Fruit fly (Drosophila melanogaster) whole organism, embryonic: ENCODE data around the gene gukh.

Experiments used
- Bdp1 ChIP-seq: fragments of 200-800 bp; sonication (Bioruptor generic); optimal IDR thresholded peaks from 3 replicates; lab custom pipeline; 2016; ENCODE audit warnings: missing biosample characterization, missing genetic modification characterization
- CG10147 ChIP-seq: fragments of 200-800 bp; sonication (Bioruptor generic); optimal IDR thresholded peaks from 2 replicates; lab custom pipeline; 2019; ENCODE audit warnings: missing biosample characterization, mild to moderate bottlenecking, missing genetic modification characterization, moderate library complexity
- CG11085 ChIP-seq: fragments of 200-800 bp; sonication (Bioruptor generic); IDR thresholded peaks from 2 replicates; pipeline ENCODE4 v1.3.6; 2022; ENCODE audit warnings: missing biosample characterization, missing genetic modification characterization
- CG12942 ChIP-seq: fragments of 200-800 bp; sonication (Bioruptor generic); optimal IDR thresholded peaks from 3 replicates; lab custom pipeline; 2016; ENCODE audit warnings: missing biosample characterization, missing genetic modification characterization
- CG13424 ChIP-seq: fragments of 200-800 bp; sonication (Bioruptor generic); optimal IDR thresholded peaks from 2 replicates; lab custom pipeline; 2019; ENCODE audit warnings: missing biosample characterization, mild to moderate bottlenecking, missing genetic modification characterization, moderate library complexity
- CG14050 ChIP-seq: fragments of 200-800 bp; sonication (Bioruptor generic); IDR thresholded peaks from 3 replicates; pipeline ENCODE4 v1.3.6; 2022; ENCODE audit warnings: missing biosample characterization, missing genetic modification characterization
- CG15514 ChIP-seq: fragments of 200-800 bp; sonication (Bioruptor generic); optimal IDR thresholded peaks from 3 replicates; lab custom pipeline; 2017; ENCODE audit warnings: missing biosample characterization, missing genetic modification characterization, mild to moderate bottlenecking, moderate library complexity, missing genetic modification reagents
- CG1647 ChIP-seq: fragments of 200-800 bp; sonication (Bioruptor generic); optimal IDR thresholded peaks from 3 replicates; lab custom pipeline; 2016; ENCODE audit warnings: missing biosample characterization, missing genetic modification characterization
- CG17912 ChIP-seq: fragments of 200-800 bp; sonication (Bioruptor generic); optimal IDR thresholded peaks from 2 replicates; lab custom pipeline; 2018; ENCODE audit warnings: missing biosample characterization, mild to moderate bottlenecking, missing genetic modification characterization
- CG18619 ChIP-seq: fragments of 200-800 bp; sonication (Bioruptor generic); optimal IDR thresholded peaks from 3 replicates; lab custom pipeline; 2017; ENCODE audit warnings: missing biosample characterization, mild to moderate bottlenecking, missing genetic modification characterization
- CG31224 ChIP-seq: fragments of 200-800 bp; sonication (Bioruptor generic); IDR thresholded peaks from 2 replicates; pipeline ENCODE4 v1.3.6; 2022; ENCODE audit warnings: missing biosample characterization, missing genetic modification characterization
- CG3163 ChIP-seq: fragments of 200-800 bp; sonication (Bioruptor generic); optimal IDR thresholded peaks from 3 replicates; lab custom pipeline; 2016; ENCODE audit warnings: missing biosample characterization, missing genetic modification characterization
- CG3407 ChIP-seq: fragments of 200-800 bp; sonication (Bioruptor generic); optimal IDR thresholded peaks from 2 replicates; lab custom pipeline; 2018; ENCODE audit warnings: missing biosample characterization, mild to moderate bottlenecking, missing genetic modification characterization
- CG9727 ChIP-seq: fragments of 200-800 bp; sonication (Bioruptor generic); optimal IDR thresholded peaks from 3 replicates; lab custom pipeline; 2017; ENCODE audit warnings: missing biosample characterization, mild to moderate bottlenecking, missing genetic modification characterization
- CHES-1-like ChIP-seq: fragments of 200-800 bp; sonication (Bioruptor generic); optimal IDR thresholded peaks from 2 replicates; lab custom pipeline; 2016; ENCODE audit warnings: missing biosample characterization, missing genetic modification characterization
- Chrac-16 ChIP-seq: fragments of 200-800 bp; sonication (Bioruptor generic); optimal IDR thresholded peaks from 3 replicates; lab custom pipeline; 2016; ENCODE audit warnings: missing biosample characterization, missing genetic modification characterization
- Dp ChIP-seq: fragments of 200-800 bp; sonication (Bioruptor generic); optimal IDR thresholded peaks from 2 replicates; lab custom pipeline; 2018; ENCODE audit warnings: missing biosample characterization, mild to moderate bottlenecking, missing genetic modification characterization, moderate library complexity
- Fer2 ChIP-seq: fragments of 200-800 bp; sonication (Bioruptor generic); optimal IDR thresholded peaks from 2 replicates; lab custom pipeline; 2018; ENCODE audit warnings: missing biosample characterization, mild to moderate bottlenecking, missing genetic modification characterization, moderate library complexity
- HLH3B ChIP-seq: fragments of 200-800 bp; sonication (Bioruptor generic); IDR thresholded peaks from 2 replicates; pipeline ENCODE4 v1.3.6; 2022; ENCODE audit warnings: missing biosample characterization, missing genetic modification characterization
- HLH4C ChIP-seq: fragments of 200-800 bp; sonication (Bioruptor generic); IDR thresholded peaks from 3 replicates; pipeline ENCODE4 v1.3.6; 2022; ENCODE audit warnings: missing biosample characterization, missing genetic modification characterization; ENCODE audit not compliant: partially characterized antibody
- HLH54F ChIP-seq: fragments of 200-800 bp; sonication (Bioruptor generic); optimal IDR thresholded peaks from 3 replicates; lab custom pipeline; 2016; ENCODE audit warnings: missing biosample characterization, missing genetic modification characterization
- MTF-1 ChIP-seq: fragments of 200-800 bp; sonication (Bioruptor generic); optimal IDR thresholded peaks from 2 replicates; lab custom pipeline; 2018; ENCODE audit warnings: missing biosample characterization, mild to moderate bottlenecking, missing genetic modification characterization, borderline replicate concordance
- Max ChIP-seq: fragments of 200-800 bp; sonication (Bioruptor generic); optimal IDR thresholded peaks from 2 replicates; lab custom pipeline; 2016; ENCODE audit warnings: missing biosample characterization, mild to moderate bottlenecking, missing genetic modification characterization
- NFAT ChIP-seq: fragments of 200-800 bp; sonication (Bioruptor generic); IDR thresholded peaks from 2 replicates; pipeline ENCODE4 v1.3.6; 2022; ENCODE audit warnings: missing biosample characterization, missing genetic modification characterization
- Side ChIP-seq: fragments of 200-800 bp; sonication (Bioruptor generic); optimal IDR thresholded peaks from 2 replicates; lab custom pipeline; 2016; ENCODE audit warnings: missing biosample characterization, missing genetic modification characterization
- Sox100B ChIP-seq: fragments of 200-800 bp; sonication (Bioruptor generic); optimal IDR thresholded peaks from 3 replicates; lab custom pipeline; 2018; ENCODE audit warnings: missing biosample characterization, mild to moderate bottlenecking, missing genetic modification characterization
- Xrp1 ChIP-seq: fragments of 200-800 bp; sonication (Bioruptor generic); IDR thresholded peaks from 2 replicates; pipeline ENCODE4 v1.3.6; 2022; ENCODE audit warnings: missing biosample characterization, missing genetic modification characterization
- amos ChIP-seq: fragments of 200-800 bp; sonication (Bioruptor generic); IDR thresholded peaks from 2 replicates; pipeline ENCODE4 v1.3.6; 2022; ENCODE audit warnings: missing biosample characterization, missing genetic modification characterization; ENCODE audit not compliant: partially characterized antibody
- ara ChIP-seq: fragments of 200-800 bp; sonication (Bioruptor generic); IDR thresholded peaks from 2 replicates; pipeline ENCODE4 v1.3.6; 2022; ENCODE audit warnings: missing biosample characterization, missing genetic modification characterization
- ase ChIP-seq: fragments of 200-800 bp; sonication (Bioruptor generic); IDR thresholded peaks from 3 replicates; pipeline ENCODE4 v1.3.6; 2022; ENCODE audit warnings: missing biosample characterization, missing genetic modification characterization
- bbx ChIP-seq: fragments of 200-800 bp; sonication (Bioruptor generic); IDR thresholded peaks from 2 replicates; pipeline ENCODE4 v1.3.6; 2022; ENCODE audit warnings: missing biosample characterization, missing genetic modification characterization; ENCODE audit not compliant: partially characterized antibody
- bsh ChIP-seq, 2 experiments: fragments of 200-800 bp; sonication (Bioruptor generic); optimal IDR thresholded peaks; 2 replicates each; lab custom pipeline; 2017 to 2018; ENCODE audit warnings: mild to moderate bottlenecking in 2 of 2, missing biosample characterization in 2 of 2, missing genetic modification characterization in 2 of 2, moderate library complexity in 1 of 2
- chn ChIP-seq: fragments of 200-800 bp; sonication (Bioruptor generic); optimal IDR thresholded peaks from 2 replicates; lab custom pipeline; 2016; ENCODE audit warnings: missing biosample characterization, missing genetic modification characterization
- ftz-f1 ChIP-seq: fragments of 200-800 bp; sonication (Bioruptor generic); optimal IDR thresholded peaks from 2 replicates; lab custom pipeline; 2016; ENCODE audit warnings: missing biosample characterization, missing genetic modification characterization
- gfzf ChIP-seq: fragments of 200-800 bp; sonication (Bioruptor generic); optimal IDR thresholded peaks from 2 replicates; lab custom pipeline; 2016; ENCODE audit warnings: missing biosample characterization, mild to moderate bottlenecking, missing genetic modification characterization, moderate library complexity
- hb ChIP-seq: fragments of 200-800 bp; sonication (Bioruptor generic); IDR thresholded peaks from 3 replicates; pipeline ENCODE4 v1.3.6; 2022; ENCODE audit warnings: missing biosample characterization, missing genetic modification characterization; ENCODE audit not compliant: partially characterized antibody
- her ChIP-seq: fragments of 200-800 bp; sonication (Bioruptor generic); optimal IDR thresholded peaks from 2 replicates; lab custom pipeline; 2016; ENCODE audit warnings: missing biosample characterization, missing genetic modification characterization
- lbe ChIP-seq: fragments of 200-800 bp; sonication (Bioruptor generic); optimal IDR thresholded peaks from 2 replicates; lab custom pipeline; 2016; ENCODE audit warnings: missing biosample characterization, mild to moderate bottlenecking, missing genetic modification characterization
- mld ChIP-seq: fragments of 200-800 bp; sonication (Bioruptor generic); IDR thresholded peaks from 3 replicates; pipeline ENCODE4 v1.3.6; 2022; ENCODE audit warnings: missing biosample characterization, missing genetic modification characterization; ENCODE audit not compliant: partially characterized antibody
- oc ChIP-seq: fragments of 200-800 bp; sonication (Bioruptor generic); optimal IDR thresholded peaks from 2 replicates; lab custom pipeline; 2018; ENCODE audit warnings: missing biosample characterization, mild to moderate bottlenecking, missing genetic modification characterization, moderate library complexity
- onecut ChIP-seq: fragments of 200-800 bp; sonication (Bioruptor generic); IDR thresholded peaks from 2 replicates; pipeline ENCODE4 v1.3.6; 2022; ENCODE audit warnings: missing biosample characterization, missing genetic modification characterization
- pum ChIP-seq: fragments of 200-800 bp; sonication (Bioruptor generic); optimal IDR thresholded peaks from 2 replicates; lab custom pipeline; 2016; ENCODE audit warnings: missing biosample characterization, missing genetic modification characterization
- row ChIP-seq: fragments of 200-800 bp; sonication (Bioruptor generic); IDR thresholded peaks from 3 replicates; pipeline ENCODE4 v1.3.6; 2022; ENCODE audit warnings: missing biosample characterization, missing genetic modification characterization
- seq ChIP-seq: fragments of 200-800 bp; sonication (Bioruptor generic); IDR thresholded peaks from 2 replicates; pipeline ENCODE4 v1.3.6; 2022; ENCODE audit warnings: missing biosample characterization, missing genetic modification characterization
- shn ChIP-seq: fragments of 200-800 bp; sonication (Bioruptor generic); optimal IDR thresholded peaks from 3 replicates; lab custom pipeline; 2016; ENCODE audit warnings: missing biosample characterization, missing genetic modification characterization
- sisA ChIP-seq: fragments of 200-800 bp; sonication (Bioruptor generic); IDR thresholded peaks from 2 replicates; pipeline ENCODE4 v1.3.6; 2022; ENCODE audit warnings: missing biosample characterization, missing genetic modification characterization
- tna ChIP-seq: fragments of 200-800 bp; sonication (Bioruptor generic); IDR thresholded peaks from 2 replicates; pipeline ENCODE4 v1.3.6; 2022; ENCODE audit warnings: missing biosample characterization, missing genetic modification characterization; ENCODE audit not compliant: partially characterized antibody
- tup ChIP-seq: fragments of 200-800 bp; sonication (Bioruptor generic); optimal IDR thresholded peaks from 2 replicates; lab custom pipeline; 2016; ENCODE audit warnings: missing biosample characterization, mild to moderate bottlenecking, missing genetic modification characterization, moderate library complexity
- vfl ChIP-seq: fragments of 200-800 bp; sonication (Bioruptor generic); optimal IDR thresholded peaks from 2 replicates; lab custom pipeline; 2016; ENCODE audit warnings: missing biosample characterization, missing genetic modification characterization
- zfh1 ChIP-seq: fragments of 200-800 bp; sonication (Bioruptor generic); IDR thresholded peaks from 3 replicates; pipeline ENCODE4 v1.3.6; 2022; ENCODE audit warnings: missing biosample characterization, missing genetic modification characterization

gukh gene

dm6 chr3R:19023862-19024261 is 40.0 kb downstream of the gukh start, which contains the start of the genes CG6005 and CG14286 (continued):
- TF ChIP-seq CHES-1-like (GFP tag; lab: Kevin White, UChicago) (peak; percentile 81), sisA (GFP tag; lab: Robert Waterston, UW) (peak; percentile 70), Sox100B (no peak), gfzf (GFP tag; lab: Kevin White, UChicago) (peak; percentile 23), Chrac-16 (peak; percentile 67), ftz-f1 (peak; percentile 82), ase (GFP tag; lab: Robert Waterston, UW) (peak; percentile 64; the same call in 1 of the 3 replicates), CG10147 (no peak), mld (GFP tag; lab: Robert Waterston, UW) (peak; percentile 53; the same call in 1 of the 3 replicates), tna (GFP tag; lab: Robert Waterston, UW) (peak; percentile 65), pum (GFP tag; lab: Kevin White, UChicago) (peak; percentile 55), Dp (GFP tag; lab: Kevin White, UChicago) (peak; percentile 59), CG13424 (tag; lab: Kevin White, UChicago) (peak; percentile 67), CG14050 (peak; percentile 36; the same call in 1 of the 3 replicates), CG3163 (GFP tag; lab: Kevin White, UChicago) (peak; percentile 36), chn (GFP tag; lab: Kevin White, UChicago) (peak; percentile 78), oc (tag; lab: Kevin White, UChicago) (no peak), CG11085 (GFP tag; lab: Robert Waterston, UW) (peak; percentile 67; the same call in 1 of the 2 replicates), CG31224 (GFP tag; lab: Robert Waterston, UW) (peak; percentile 59; the same call in 1 of the 2 replicates), lbe (GFP tag; lab: Kevin White, UChicago) (no peak), CG9727 (GFP tag; lab: Kevin White, UChicago) (peak; percentile 12), Side (GFP tag; lab: Kevin White, UChicago) (peak; percentile 33), Bdp1 (peak; percentile 37), CG3407 (no peak), bsh (GFP tag; optimal IDR thresholded peaks at IDR 0.05; lab: Kevin White, UChicago) (peak in 1 of 2 experiments; percentile 38), vfl (GFP tag; lab: Kevin White, UChicago) (peak; percentile 27), HLH3B (GFP tag; lab: Robert Waterston, UW) (peak; percentile 37; the same call in 1 of the 2 replicates), CG18619 (peak; percentile 45), HLH4C (GFP tag; lab: Robert Waterston, UW) (peak; percentile 75), bbx (peak; percentile 80), CG1647 (GFP tag; lab: Kevin White, UChicago) (peak; percentile 49), Xrp1 (GFP tag; lab: Robert Waterston, UW) (peak; percentile 70), ara (GFP tag; lab: Robert Waterston, UW) (0 out of 2 replicates have a peak, but pooled peaks have one; percentile 34), her (GFP tag; lab: Kevin White, UChicago) (peak; percentile 48), CG15514 (GFP tag; lab: Kevin White, UChicago) (peak; percentile 52), zfh1 (GFP tag; lab: Robert Waterston, UW) (peak; percentile 73; the same call in 2 of the 3 replicates), MTF-1 (GFP tag; lab: Kevin White, UChicago) (no peak), CG17912 (GFP tag; lab: Kevin White, UChicago) (peak; percentile 30), row (GFP tag; lab: Robert Waterston, UW) (peak; percentile 53; the same call in 2 of the 3 replicates), onecut (GFP tag; lab: Robert Waterston, UW) (peak; percentile 47), CG12942 (peak; percentile 66), NFAT (GFP tag; lab: Robert Waterston, UW) (peak; percentile 92), hb (GFP tag; lab: Robert Waterston, UW) (peak; percentile 52; the same call in 2 of the 3 replicates), HLH54F (GFP tag; lab: Kevin White, UChicago) (peak; percentile 71), seq (GFP tag; lab: Robert Waterston, UW) (peak; percentile 63; the same call in 1 of the 2 replicates), Max (GFP tag; lab: Kevin White, UChicago) (peak; percentile 25), Fer2 (tag; lab: Kevin White, UChicago) (no peak), amos (GFP tag; lab: Robert Waterston, UW) (peak; percentile 83), shn (peak; percentile 43), tup (GFP tag; lab: Kevin White, UChicago) (peak; percentile 34)
